Fruit fly (Drosophila melanogaster) ovary, adult (tissue): Measurements from ENCODE around the gene Tmtc4.

ENCODE experiments used
- CG17801 ChIP-seq: fragments of 200-800 bp; optimal IDR thresholded peaks from 2 replicates; lab custom pipeline; 2019; ENCODE audit warnings: missing biosample characterization, mild to moderate bottlenecking, missing genetic modification characterization, moderate library complexity; ENCODE audit not compliant: partially characterized antibody

Gene Tmtc4

dm6 chr3R:15393206-15393805 lies 42.3 kb downstream of the Tmtc4 start:
- no peak for TF ChIP-seq CG17801 (GFP tag; lab: Kevin White, UChicago)

dm6 chr3R:15402654-15403053 lies 51.6 kb downstream of the Tmtc4 start:
- TF ChIP-seq CG17801 (GFP tag; lab: Kevin White, UChicago), result no peak
